Fruit fly (Drosophila melanogaster) Kc167 (cell line): ENCODE measurements around the gene CG32988.

ENCODE experiments used
- Myc ChIP-seq: fragments of >200 bp; optimal IDR thresholded peaks from 2 replicates; lab custom pipeline; 2017; ENCODE audit warnings: missing external identifiers
- Sin3A ChIP-seq: fragments of >200 bp; optimal IDR thresholded peaks from 2 replicates; lab custom pipeline; 2018; ENCODE audit warnings: missing external identifiers
- h ChIP-seq: fragments of >200 bp; optimal IDR thresholded peaks from 3 replicates; lab custom pipeline; 2018; ENCODE audit warnings: missing external identifiers
- insv ChIP-seq: fragments of >200 bp; optimal IDR thresholded peaks from 3 replicates; lab custom pipeline; 2018; ENCODE audit warnings: missing external identifiers
- psq ChIP-seq: fragments of >200 bp; optimal IDR thresholded peaks from 2 replicates; lab custom pipeline; 2017; ENCODE audit warnings: missing external identifiers
- ttk ChIP-seq: sonication (Bioruptor generic); optimal IDR thresholded peaks from 2 replicates; lab custom pipeline; 2017; ENCODE audit warnings: missing external identifiers

Gene CG32988

DNA sequence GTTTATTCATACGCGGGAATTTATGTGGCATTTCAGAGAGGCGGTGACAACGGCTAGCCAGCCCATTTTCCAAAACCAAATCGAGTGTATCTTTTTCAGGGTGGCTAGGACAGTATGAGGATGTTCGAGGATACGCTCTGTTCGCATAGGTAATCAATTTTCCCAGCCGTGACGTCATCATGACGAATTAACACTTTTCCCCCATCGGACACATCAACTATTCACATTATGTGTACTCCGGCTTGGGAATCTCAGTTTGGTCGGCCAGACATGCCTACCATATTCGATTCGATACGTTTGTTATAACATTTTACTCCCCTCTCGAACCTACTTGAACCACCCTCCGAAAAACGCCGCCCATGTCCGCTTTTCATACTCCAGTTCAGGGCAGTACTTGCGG, 21.1 kb upstream of the CG32988 start:
- TF ChIP-seq Sin3A (lab: Kevin White, UChicago): no peak
- no peak for TF ChIP-seq psq
- no peak for TF ChIP-seq Myc
- no peak for TF ChIP-seq h (lab: Kevin White, UChicago)
- TF ChIP-seq ttk (lab: Kevin White, UChicago): no peak
- no peak for TF ChIP-seq insv (lab: Kevin White, UChicago)

DNA sequence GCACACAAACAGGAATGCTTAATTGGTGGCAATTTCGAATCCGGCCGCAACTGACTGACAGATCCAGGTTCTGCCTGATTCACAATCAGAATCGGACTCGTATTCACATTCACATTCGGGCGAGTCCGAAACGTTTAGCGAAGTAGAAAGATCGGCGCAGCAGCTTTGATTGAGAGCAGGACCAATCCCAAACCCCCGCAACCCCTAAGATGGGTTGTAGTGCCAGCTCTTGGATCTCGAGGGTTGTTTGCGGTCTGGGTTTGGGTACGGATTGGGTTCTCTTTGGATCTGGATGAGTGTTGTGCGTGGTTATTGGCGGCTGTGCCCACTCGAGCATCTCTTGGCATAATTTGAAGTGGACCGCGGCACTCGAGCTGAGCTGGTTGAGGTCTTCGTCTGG, 20.0 kb upstream of the CG32988 start:
- TF ChIP-seq psq (no peak), Sin3A (lab: Kevin White, UChicago) (no peak), h (lab: Kevin White, UChicago) (no peak), Myc (no peak)

DNA sequence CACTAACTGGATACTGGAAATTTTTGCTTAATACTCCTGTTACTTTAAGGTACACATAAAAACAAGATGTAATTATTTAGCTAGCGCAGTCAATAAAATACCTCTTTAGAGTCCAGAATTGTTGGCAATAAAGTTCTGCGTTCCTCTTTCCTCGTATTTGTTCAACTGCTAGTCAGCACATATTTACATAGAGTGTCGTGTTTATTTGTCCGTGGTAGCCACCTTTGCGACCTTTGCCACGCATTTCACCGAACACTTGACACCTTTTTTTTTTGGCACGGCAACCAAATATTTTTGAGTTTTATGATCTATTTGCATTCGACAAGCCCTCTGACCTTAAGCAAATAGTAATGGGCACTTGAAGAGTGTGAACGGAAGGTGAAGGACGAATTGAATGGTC, 18.7 kb upstream of the CG32988 start:
- TF ChIP-seq ttk (lab: Kevin White, UChicago): no peak
- TF ChIP-seq insv (lab: Kevin White, UChicago): no peak
- TF ChIP-seq h (lab: Kevin White, UChicago): no peak
- no peak for TF ChIP-seq psq
- TF ChIP-seq Sin3A (lab: Kevin White, UChicago): no peak

DNA sequence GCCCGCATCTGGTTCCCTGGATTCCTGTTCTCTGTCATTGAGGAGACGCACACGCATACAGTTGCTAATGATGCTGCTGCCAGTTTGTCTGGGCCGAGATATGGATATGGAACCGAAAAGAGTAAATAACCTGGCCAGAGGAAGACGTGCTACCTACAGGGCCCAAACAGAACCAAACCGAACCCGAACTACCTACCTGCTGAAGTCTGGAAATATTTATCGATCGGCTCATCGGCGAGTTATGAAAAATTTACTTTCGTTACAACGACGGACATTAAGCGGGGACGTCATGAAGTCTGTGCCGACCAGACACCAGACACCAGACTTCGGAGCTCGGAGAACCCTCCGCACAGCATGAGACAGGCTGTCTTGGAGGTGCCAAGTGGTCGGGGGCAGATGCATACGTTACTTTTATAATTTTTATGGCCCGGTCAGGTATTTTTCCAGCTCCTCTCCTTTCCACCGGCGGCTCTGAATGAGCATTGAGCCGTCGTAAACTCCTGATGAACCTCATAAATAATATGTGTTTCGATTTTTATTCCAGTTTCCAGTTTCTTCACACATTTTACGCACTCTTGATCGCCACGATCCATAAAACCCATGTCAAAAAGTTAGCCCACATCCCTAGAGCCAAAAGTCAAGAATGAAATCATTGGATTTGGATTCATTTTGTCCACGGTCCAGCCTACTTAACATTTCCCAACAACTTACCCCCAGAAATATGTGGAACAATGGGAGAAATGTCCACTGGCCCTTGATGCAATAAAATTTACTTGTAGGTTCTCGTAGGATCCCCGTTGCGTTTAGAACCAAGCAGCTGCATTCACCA, 17.7 kb upstream of the CG32988 start:
- TF ChIP-seq Myc: no peak
- TF ChIP-seq psq: no peak
- TF ChIP-seq ttk (lab: Kevin White, UChicago): no peak
- no peak for TF ChIP-seq insv (lab: Kevin White, UChicago)
- TF ChIP-seq Sin3A (lab: Kevin White, UChicago): no peak
- TF ChIP-seq h (lab: Kevin White, UChicago): no peak

DNA sequence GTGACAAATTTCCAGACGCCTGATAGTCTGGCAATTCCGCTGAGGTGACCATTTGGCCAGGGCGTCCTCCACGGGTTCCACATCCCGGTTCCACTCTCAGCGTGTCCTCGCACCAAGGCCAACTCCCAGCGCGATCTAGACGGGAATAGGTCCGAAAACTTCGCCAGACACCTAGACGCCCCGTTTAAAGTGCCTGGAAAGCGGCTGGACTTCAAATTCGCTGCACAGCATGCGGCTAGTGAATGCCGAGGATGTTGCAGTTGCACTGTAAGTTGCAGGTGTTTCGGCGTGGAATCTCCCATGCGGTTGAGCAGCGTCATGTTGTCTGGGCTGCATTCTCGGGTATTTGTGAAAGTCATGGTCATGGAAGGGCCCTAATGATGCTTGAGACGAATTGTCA, 15.5 kb upstream of the CG32988 start:
- TF ChIP-seq h (lab: Kevin White, UChicago): no peak

DNA sequence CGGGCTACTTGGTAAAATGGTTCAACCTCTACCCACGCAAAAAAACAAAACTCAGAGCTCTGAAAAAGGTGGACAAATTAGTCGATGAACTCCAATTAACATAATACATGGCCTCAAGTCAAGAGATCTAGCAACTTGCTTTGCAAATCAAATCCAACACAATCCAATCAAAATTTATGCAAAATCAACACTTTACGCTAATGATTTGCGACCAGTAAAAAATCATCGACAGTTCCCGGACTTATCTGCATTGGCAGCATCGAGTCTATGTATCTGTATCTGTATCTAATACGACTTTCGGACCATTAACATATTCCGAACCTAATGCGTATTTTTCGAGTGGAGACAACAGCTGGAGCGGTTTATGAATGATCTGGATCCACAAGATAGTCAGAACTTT, 13.6 kb upstream of the CG32988 start:
- TF ChIP-seq h (lab: Kevin White, UChicago): no peak

DNA sequence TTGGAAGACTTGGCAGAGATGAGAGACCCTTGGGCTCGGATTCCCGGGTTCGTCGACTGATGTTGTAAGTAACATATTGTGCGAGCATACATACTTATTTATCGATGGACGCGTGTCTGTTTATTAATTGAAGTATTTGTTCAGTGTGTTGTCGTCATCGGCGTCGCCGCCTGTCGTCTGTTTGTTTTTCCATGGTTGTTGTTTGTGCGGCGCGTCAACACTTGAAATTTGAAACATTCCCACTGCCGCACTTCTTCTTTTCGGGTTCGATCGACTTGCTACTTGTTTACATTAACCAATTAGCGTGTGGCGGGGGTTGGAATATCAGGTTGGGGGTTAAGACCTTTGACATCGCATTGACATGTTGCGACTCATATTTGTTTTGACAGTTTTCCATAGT, 12.4 kb upstream of the CG32988 start:
- TF ChIP-seq Myc (no peak), Sin3A (lab: Kevin White, UChicago) (no peak), ttk (lab: Kevin White, UChicago) (no peak), h (lab: Kevin White, UChicago) (no peak), psq (no peak), insv (lab: Kevin White, UChicago) (no peak)

DNA sequence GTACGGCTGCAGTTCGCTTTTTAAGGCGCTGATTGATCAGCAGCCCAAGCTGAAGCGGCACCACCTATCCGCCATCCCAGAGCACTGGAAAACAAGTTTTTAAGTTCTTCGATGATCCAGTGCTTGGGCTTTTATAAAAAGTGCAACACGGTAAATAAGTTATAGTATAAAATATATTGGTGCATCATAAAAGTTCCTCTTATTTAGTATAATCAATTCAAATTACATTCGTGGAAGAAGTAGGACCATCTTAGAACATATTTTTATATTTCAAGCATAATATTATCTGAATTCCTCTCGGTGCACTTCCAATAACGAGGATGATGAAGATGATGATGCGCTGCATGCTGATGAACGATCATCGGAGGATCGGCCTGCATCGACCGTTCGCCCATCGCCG, 9.2 kb upstream of the CG32988 start:
- TF ChIP-seq insv (lab: Kevin White, UChicago) (no peak), psq (no peak), h (lab: Kevin White, UChicago) (no peak), ttk (lab: Kevin White, UChicago) (no peak)

DNA sequence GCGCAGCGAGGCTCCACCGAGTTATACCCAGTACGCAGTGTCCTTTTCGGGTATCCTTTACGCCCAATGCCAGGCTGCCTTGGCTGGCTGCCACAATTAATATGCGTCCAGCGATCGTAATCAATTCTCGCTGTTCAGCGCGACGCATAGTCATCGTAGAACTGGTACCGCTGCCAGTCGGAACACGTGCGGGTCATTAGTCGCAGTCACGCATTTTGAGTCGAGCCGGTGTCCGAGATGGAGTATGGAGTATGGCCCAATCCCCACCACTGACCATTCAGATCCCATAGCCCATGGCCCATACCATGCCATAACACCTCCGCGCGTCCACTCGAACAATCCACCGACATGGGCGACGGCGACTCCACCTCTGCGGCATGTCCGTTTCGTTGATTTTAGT, 6.9 kb upstream of the CG32988 start:
- TF ChIP-seq Myc: no peak
- TF ChIP-seq insv (lab: Kevin White, UChicago): no peak
- TF ChIP-seq h (lab: Kevin White, UChicago): no peak
- no peak for TF ChIP-seq Sin3A (lab: Kevin White, UChicago)
- TF ChIP-seq psq: no peak
- no peak for TF ChIP-seq ttk (lab: Kevin White, UChicago)

DNA sequence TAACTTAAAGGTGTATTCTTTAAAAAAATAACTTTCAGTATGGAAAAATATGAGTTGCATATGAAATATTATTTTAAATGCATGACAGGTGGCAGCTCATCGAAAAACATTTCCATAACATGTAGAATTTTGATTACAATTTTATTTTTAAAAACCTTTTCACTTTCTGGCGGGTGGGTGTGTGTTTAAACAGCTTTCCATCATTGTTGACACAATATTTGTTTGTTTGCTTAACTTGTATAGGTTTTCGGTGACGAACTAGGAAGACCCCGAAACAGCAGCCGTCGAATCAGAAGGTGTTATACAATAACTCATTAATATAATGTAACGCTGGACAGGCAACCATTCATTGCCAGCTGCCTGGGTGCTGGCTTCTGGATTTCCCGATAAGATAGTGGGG, 4.8 kb upstream of the CG32988 start:
- TF ChIP-seq Sin3A (lab: Kevin White, UChicago) (no peak), Myc (no peak), psq (no peak), insv (lab: Kevin White, UChicago) (no peak), ttk (lab: Kevin White, UChicago) (no peak), h (lab: Kevin White, UChicago) (no peak)

DNA sequence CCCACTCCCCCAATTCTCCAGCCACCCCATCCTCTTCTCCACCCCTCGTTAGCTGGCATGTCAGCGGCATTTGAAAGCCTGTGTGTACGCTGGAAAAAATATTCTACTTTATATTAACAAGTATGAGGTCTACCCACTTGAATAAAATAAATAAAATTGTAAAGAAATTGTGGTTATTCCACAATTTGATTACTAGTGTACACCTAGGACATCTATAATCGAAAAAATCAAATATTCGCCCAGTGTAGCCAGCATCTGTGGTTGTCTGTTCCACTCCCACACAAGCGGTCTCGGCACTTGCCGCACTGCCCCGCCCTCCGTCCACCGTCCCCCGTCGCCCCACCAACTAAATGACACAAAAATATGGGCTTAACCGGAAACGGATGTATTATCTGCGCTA, 3.9 kb upstream of the CG32988 start:
- TF ChIP-seq psq (no peak), insv (lab: Kevin White, UChicago) (no peak), Myc (no peak), Sin3A (lab: Kevin White, UChicago) (no peak)

DNA sequence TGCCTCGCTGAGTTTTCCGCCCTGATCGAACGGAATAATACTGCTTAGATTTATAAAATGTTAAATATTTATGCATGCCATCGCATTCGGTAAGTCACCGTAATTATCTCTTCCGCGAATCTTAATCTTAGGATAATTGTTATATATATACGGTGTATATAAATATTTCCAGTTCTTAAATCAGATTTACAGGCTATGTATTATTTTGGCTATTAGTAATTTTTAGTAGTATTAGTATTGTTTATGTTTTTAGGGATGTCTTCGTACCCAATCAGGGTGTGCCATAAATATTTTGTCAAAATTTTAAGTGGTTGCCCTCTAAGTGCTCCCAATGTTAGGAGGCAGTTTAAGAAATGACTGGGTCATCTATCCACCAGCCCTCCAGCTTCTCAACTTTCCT, 2.2 kb upstream of the CG32988 start, which contains the start of gene CG32986:
Gene CG32986 (plus strand): TSS at position 301 of the 400 bp plus-strand sequence.
- no peak for TF ChIP-seq ttk (lab: Kevin White, UChicago)
- no peak for TF ChIP-seq Sin3A (lab: Kevin White, UChicago)
- TF ChIP-seq insv (lab: Kevin White, UChicago): no peak
- no peak for TF ChIP-seq h (lab: Kevin White, UChicago)
- TF ChIP-seq Myc: no peak
- no peak for TF ChIP-seq psq

DNA sequence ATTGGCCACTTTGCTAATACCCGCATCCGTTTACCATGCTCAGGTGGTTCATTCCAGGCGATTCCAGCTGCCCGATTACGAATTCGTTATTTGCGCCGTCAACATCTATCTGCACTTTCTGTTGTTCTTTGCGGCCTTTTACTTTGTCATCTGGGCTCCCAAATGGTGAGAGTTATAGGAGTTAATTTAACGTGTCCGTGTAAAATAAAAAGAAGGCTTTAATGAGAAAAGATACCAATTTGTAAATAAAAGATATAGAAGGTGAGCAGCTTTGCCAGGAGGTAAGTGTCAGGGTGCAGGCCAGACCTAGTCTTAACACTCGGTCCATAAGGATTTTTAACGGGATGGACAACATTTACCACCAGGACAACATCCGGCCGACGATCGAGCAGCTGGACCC, 1.2 kb upstream of the CG32988 start, which contains the start of gene CG32987:
Gene CG32987 (plus strand): TSS at position 301 of the 400 bp plus-strand sequence.
- TF ChIP-seq Myc: no peak
- no peak for TF ChIP-seq Sin3A (lab: Kevin White, UChicago)
- TF ChIP-seq h (lab: Kevin White, UChicago): no peak
- TF ChIP-seq ttk (lab: Kevin White, UChicago): no peak
- no peak for TF ChIP-seq psq
- no peak for TF ChIP-seq insv (lab: Kevin White, UChicago)
